Worm (Caenorhabditis elegans): Measurements from ENCODE around the gene dpy-9.

The dpy-9 gene

DNA sequence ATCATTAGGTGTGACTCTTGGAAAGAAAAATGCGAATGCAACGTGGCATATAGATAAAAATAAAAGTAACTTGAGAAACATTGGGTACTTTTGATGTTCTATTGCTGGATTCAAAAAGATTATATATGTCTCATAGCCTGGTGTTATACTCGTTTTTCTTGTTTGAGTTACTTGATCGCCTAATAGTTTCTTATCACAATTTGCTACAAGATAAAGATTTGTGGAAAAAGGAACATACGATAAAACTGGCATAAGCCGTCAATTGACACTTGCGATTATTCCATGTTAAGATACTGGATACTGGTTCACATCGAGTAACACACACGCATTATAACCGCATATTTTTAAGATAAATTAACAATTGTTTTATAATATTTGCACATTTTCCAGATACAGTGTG is 6.5 kb downstream of the dpy-9 start, which contains the start of gene grl-19:
TSS of gene grl-19 (minus strand) at position 101 of the 400 bp plus-strand sequence.
- no peak for TF ChIP-seq mec-3 (tag; optimal IDR thresholded peaks at IDR 0.05; ENCODE audit: borderline replicate concordance)
- TF ChIP-seq pha-4 (tag; optimal IDR thresholded peaks at IDR 0.05), result no peak
- no peak for TF ChIP-seq sox-4 (tag; optimal IDR thresholded peaks at IDR 0.05)
- TF ChIP-seq ceh-31 (tag; optimal IDR thresholded peaks at IDR 0.05), result no peak
- no peak for TF ChIP-seq Y22D7AL.16 (tag; optimal IDR thresholded peaks at IDR 0.05)
- TF ChIP-seq ceh-30 (tag; optimal IDR thresholded peaks at IDR 0.05), result no peak
- no peak for TF ChIP-seq ceh-14 (tag; optimal IDR thresholded peaks at IDR 0.05)
- TF ChIP-seq pros-1 (tag; optimal IDR thresholded peaks at IDR 0.05), result no peak
- no peak for TF ChIP-seq pha-2 (tag; optimal IDR thresholded peaks at IDR 0.05)
- TF ChIP-seq elt-4 (tag; optimal IDR thresholded peaks at IDR 0.05), result no peak
- no peak for TF ChIP-seq ceh-18 (tag; optimal IDR thresholded peaks at IDR 0.05)
- TF ChIP-seq pqm-1 (tag; optimal IDR thresholded peaks at IDR 0.05), result no peak

DNA sequence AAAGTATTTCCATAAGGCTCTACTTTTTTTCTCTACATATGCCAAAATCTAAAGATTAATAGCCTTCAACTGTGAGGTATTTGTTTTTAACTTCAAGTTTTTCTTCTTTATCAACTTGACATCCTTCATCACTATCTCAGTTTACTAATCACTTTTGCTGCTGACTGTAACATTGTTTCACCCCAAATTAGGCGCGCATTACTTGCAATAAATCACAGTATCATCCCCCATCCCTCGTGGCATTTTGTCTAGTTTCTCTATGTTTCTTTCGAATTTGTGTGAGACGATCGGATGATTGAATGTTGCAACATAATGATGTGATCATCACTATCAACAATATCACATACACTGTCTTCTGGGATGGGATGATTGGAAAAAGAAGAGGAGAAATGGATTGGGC is 11.5 kb downstream of the dpy-9 start:
- no peak for TF ChIP-seq ama-1 (optimal IDR thresholded peaks at IDR 0.05)
- TF ChIP-seq hlh-30 (tag; optimal IDR thresholded peaks at IDR 0.05; ENCODE audit: insufficient read depth), result peak; percentile 14

DNA sequence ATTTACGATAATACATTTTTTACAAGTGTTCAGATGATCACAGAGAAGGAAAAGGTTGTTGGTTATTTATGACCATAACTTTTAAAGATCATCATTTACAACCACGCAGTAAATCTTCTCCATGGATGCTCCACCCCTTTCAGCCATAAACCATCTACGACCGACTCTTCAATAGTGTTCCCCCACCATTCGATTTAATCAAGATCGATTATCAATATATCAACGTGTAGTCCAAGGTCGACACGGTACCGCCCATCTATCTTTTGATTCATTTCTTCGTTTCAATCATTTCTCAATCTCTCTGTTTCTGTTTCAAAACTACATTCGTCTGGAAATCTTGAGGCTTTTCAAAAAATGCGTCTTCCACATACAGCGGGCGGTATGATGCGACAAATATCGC is 14.2 kb downstream of the dpy-9 start, which contains the start of gene aass-1:
TSS of gene aass-1 (plus strand) at position 301 of the 400 bp plus-strand sequence.
- TF ChIP-seq ref-2 (tag; optimal IDR thresholded peaks at IDR 0.05), result no peak

DNA sequence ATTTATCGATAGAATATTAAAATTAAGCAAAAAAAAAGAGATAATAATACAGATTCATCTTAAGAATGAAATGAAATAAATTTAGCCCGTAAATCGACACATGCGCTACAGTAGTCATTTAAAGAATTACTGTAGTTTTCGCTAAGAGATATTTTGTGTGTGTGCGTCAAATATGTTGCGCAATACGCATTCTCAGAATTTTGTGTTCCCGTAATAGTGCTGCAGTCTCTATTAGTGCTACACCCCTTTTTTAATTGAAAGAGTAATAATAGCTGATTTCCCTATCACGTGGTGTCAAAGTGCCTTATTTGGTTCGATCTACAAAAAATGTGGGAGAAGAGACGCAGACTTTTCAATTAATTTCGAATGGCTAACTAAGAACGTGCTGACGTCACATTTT is 14.7 kb downstream of the dpy-9 start:
- TF ChIP-seq ceh-18 (tag; optimal IDR thresholded peaks at IDR 0.05) (no peak), ceh-30 (tag; optimal IDR thresholded peaks at IDR 0.05) (no peak), ets-4 (tag; optimal IDR thresholded peaks at IDR 0.05) (no peak), odd-2 (tag; optimal IDR thresholded peaks at IDR 0.05) (no peak), npax-4 (tag; optimal IDR thresholded peaks at IDR 0.05) (no peak), rnt-1 (tag; optimal IDR thresholded peaks at IDR 0.05) (no peak), hlh-8 (tag; optimal IDR thresholded peaks at IDR 0.05) (no peak), pax-1 (tag; optimal IDR thresholded peaks at IDR 0.05) (no peak), pha-4 (tag; optimal IDR thresholded peaks at IDR 0.05) (no peak), dmd-4 (tag; optimal IDR thresholded peaks at IDR 0.05; ENCODE audit: borderline replicate concordance) (no peak), ceh-24 (tag; optimal IDR thresholded peaks at IDR 0.05) (no peak), C08G9.2 (tag; optimal IDR thresholded peaks at IDR 0.05) (no peak), eyg-1 (tag; optimal IDR thresholded peaks at IDR 0.05) (no peak), ceh-45 (GFP tag; IDR thresholded peaks at IDR 0.05) (no peak), ceh-14 (tag; optimal IDR thresholded peaks at IDR 0.05) (no peak)

DNA sequence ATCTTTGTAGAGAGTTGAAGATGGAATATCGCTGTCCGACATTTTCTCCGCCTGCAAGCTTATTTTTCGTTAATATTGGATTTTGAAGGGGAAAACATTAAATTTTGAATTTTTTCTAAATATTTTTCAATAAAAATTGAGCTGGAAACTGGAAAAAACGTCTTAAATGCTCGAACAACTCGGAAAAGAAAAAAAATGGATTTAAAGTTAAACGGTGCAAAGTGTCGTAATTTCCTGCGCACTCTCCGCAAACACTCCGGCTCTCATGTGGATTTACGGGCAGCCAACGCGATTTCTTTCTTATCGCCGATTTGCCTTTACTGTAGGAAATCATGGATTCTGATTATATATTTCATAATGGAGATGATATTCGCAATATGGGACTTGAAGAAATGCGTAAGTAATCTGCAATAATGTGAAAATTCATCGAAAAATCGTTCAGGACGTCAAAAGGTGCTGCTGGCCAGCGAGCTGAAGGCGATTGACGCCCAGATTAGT is 18.7 kb downstream of the dpy-9 start, which contains the start of the genes fnta-1 and cogc-8:
TSS of gene fnta-1 (minus strand) at position 51 of the 498 bp plus-strand sequence.
TSS of gene cogc-8 (plus strand) at position 195 of the 498 bp plus-strand sequence.
- TF ChIP-seq unc-42 (tag; optimal IDR thresholded peaks at IDR 0.05) (peak; percentile 18), pag-3 (tag; optimal IDR thresholded peaks at IDR 0.05; ENCODE audit: borderline replicate concordance) (no peak), unc-3 (GFP tag; conservative IDR thresholded peaks at IDR 0.05) (no peak), unc-3 (tag; optimal IDR thresholded peaks at IDR 0.05) (no peak), elt-2 (tag; optimal IDR thresholded peaks at IDR 0.05) (peak; percentile 42), ceh-31 (tag; optimal IDR thresholded peaks at IDR 0.05) (peak; percentile 12), ama-1 (optimal IDR thresholded peaks at IDR 0.05) (no peak)

DNA sequence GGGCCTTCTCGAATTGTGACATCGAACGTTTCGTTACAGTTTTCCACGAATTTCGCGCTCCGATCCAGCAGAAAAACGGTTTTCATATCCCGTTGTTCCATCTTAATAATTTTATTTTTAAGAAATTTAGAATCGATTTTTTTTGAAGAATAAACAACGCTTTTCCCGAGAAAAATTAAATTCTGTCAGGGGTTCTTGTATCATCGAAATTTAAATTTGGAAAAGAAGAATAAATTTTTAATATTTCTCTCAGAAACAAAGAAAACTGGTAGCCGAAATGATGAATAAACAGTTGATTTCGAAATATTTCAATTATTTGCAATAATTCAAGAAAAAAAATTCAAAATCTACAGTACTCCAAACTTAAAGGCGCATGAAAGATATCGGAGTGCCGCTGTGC is 21.7 kb downstream of the dpy-9 start, which contains the start of gene ints-13:
TSS of gene ints-13 (minus strand) at position 101 of the 400 bp plus-strand sequence.
- TF ChIP-seq pag-3 (tag; optimal IDR thresholded peaks at IDR 0.05; ENCODE audit: borderline replicate concordance) (no peak), ceh-22 (tag; optimal IDR thresholded peaks at IDR 0.05) (no peak), gmeb-2 (tag; optimal IDR thresholded peaks at IDR 0.05) (no peak), unc-55 (GFP tag; optimal IDR thresholded peaks at IDR 0.05) (no peak), sox-4 (tag; optimal IDR thresholded peaks at IDR 0.05) (no peak), K09A11.1 (tag; optimal IDR thresholded peaks at IDR 0.05; ENCODE audit: insufficient read depth) (no peak), che-1 (tag; optimal IDR thresholded peaks at IDR 0.05) (no peak), sox-2 (GFP tag; IDR thresholded peaks at IDR 0.05) (no peak), pqm-1 (tag; optimal IDR thresholded peaks at IDR 0.05) (no peak), ztf-16 (tag; optimal IDR thresholded peaks at IDR 0.05) (no peak), dve-1 (tag; optimal IDR thresholded peaks at IDR 0.05) (no peak), elt-4 (tag; optimal IDR thresholded peaks at IDR 0.05) (no peak), tbx-7 (tag; optimal IDR thresholded peaks at IDR 0.05) (no peak)

All from whole organism, late embryonic.